Worm (Caenorhabditis elegans) whole organism, young adult: ENCODE measurements around the gene gln-1.

Experiments
- B0261.1 ChIP-seq: sonication (generic microtip); optimal IDR thresholded peaks from 2 replicates; lab custom pipeline; 2016; ENCODE audit warnings: mild to moderate bottlenecking, missing genetic modification characterization, moderate library complexity, missing compliant biosample characterization
- B0336.3 ChIP-seq: fragments of 200-800 bp; sonication (Bioruptor generic); IDR thresholded peaks from 2 replicates; pipeline ENCODE4 v1.3.6; 2022; ENCODE audit warnings: missing genetic modification characterization, missing compliant biosample characterization
- D2030.7 ChIP-seq: fragments of 200-800 bp; sonication (Bioruptor generic); IDR thresholded peaks from 2 replicates; pipeline ENCODE4 v1.3.6; 2022; ENCODE audit warnings: missing genetic modification reagents, missing genetic modification characterization, missing compliant biosample characterization
- F22D6.2 ChIP-seq: sonication (generic microtip); optimal IDR thresholded peaks from 2 replicates; lab custom pipeline; 2016; ENCODE audit warnings: mild to moderate bottlenecking, missing genetic modification characterization, missing compliant biosample characterization
- F23B12.7 ChIP-seq: sonication (generic microtip); optimal IDR thresholded peaks from 2 replicates; lab custom pipeline; 2017; ENCODE audit warnings: missing genetic modification characterization, mild to moderate bottlenecking, missing compliant biosample characterization, antibody characterized with exemption, moderate library complexity; ENCODE audit not compliant: insufficient read depth
- F37B4.10 ChIP-seq: fragments of 200-800 bp; sonication (Bioruptor generic); IDR thresholded peaks from 2 replicates; pipeline ENCODE4 v1.3.6; 2022; ENCODE audit warnings: missing genetic modification characterization, missing compliant biosample characterization
- F39B2.1 ChIP-seq: fragments of 200-800 bp; sonication (Bioruptor generic); IDR thresholded peaks from 2 replicates; pipeline ENCODE4 v1.3.6; 2022; ENCODE audit warnings: missing genetic modification reagents, missing genetic modification characterization, missing compliant biosample characterization
- F49E8.2 ChIP-seq: sonication (generic microtip); optimal IDR thresholded peaks from 3 replicates; lab custom pipeline; 2017; ENCODE audit warnings: missing genetic modification characterization, mild to moderate bottlenecking, missing compliant biosample characterization, antibody characterized with exemption, moderate library complexity; ENCODE audit not compliant: insufficient read depth
- Y53F4B.3 ChIP-seq: fragments of 200-800 bp; sonication (Bioruptor generic); IDR thresholded peaks from 2 replicates; pipeline ENCODE4 v1.3.6; 2022; ENCODE audit warnings: missing genetic modification reagents, missing genetic modification characterization, missing compliant biosample characterization
- Y53G8AR.9 ChIP-seq: fragments of 200-800 bp; sonication (Bioruptor generic); conservative IDR thresholded peaks from 2 replicates; pipeline ENCODE4 v1.3.6; 2022; ENCODE audit warnings: missing genetic modification reagents, missing genetic modification characterization, missing compliant biosample characterization
- Y67H2A.10 ChIP-seq: fragments of 200-800 bp; sonication (Bioruptor generic); conservative IDR thresholded peaks from 2 replicates; pipeline ENCODE4 v1.3.6; 2022; ENCODE audit warnings: missing genetic modification reagents, missing genetic modification characterization, missing compliant biosample characterization
- ZK185.1 ChIP-seq: sonication (generic microtip); optimal IDR thresholded peaks from 2 replicates; lab custom pipeline; 2016; ENCODE audit warnings: mild to moderate bottlenecking, missing genetic modification characterization, missing compliant biosample characterization; ENCODE audit not compliant: poor library complexity, severe bottlenecking
- attf-5 ChIP-seq: fragments of 200-800 bp; sonication (Bioruptor generic); optimal IDR thresholded peaks from 2 replicates; lab custom pipeline; 2018; ENCODE audit warnings: mild to moderate bottlenecking, missing genetic modification characterization, missing compliant biosample characterization
- bed-1 ChIP-seq: fragments of 200-800 bp; sonication (Bioruptor generic); IDR thresholded peaks from 2 replicates; pipeline ENCODE4 v1.3.6; 2022; ENCODE audit warnings: missing genetic modification reagents, missing genetic modification characterization, missing compliant biosample characterization
- cebp-1 ChIP-seq, 2 experiments: fragments of 200-800 bp in 1 of 2; sonication (Bioruptor generic) in 1 of 2; sonication (generic microtip) in 1 of 2; IDR thresholded peaks in 1 of 2; optimal IDR thresholded peaks in 1 of 2; 2 replicates each; pipeline versions ENCODE4 v1.3.6 to Lab custom; 2017 to 2022; ENCODE audit warnings: missing compliant biosample characterization in 2 of 2, missing genetic modification characterization in 2 of 2, mild to moderate bottlenecking in 1 of 2, missing genetic modification reagents in 1 of 2, moderate library complexity in 1 of 2
- ceh-58 ChIP-seq: fragments of 200-800 bp; sonication (Bioruptor generic); IDR thresholded peaks from 2 replicates; pipeline ENCODE4 v1.3.6; 2022; ENCODE audit warnings: missing genetic modification characterization, missing compliant biosample characterization
- ceh-79 ChIP-seq: sonication (generic microtip); optimal IDR thresholded peaks from 2 replicates; lab custom pipeline; 2017; ENCODE audit warnings: mild to moderate bottlenecking, missing genetic modification characterization, missing compliant biosample characterization
- ceh-91 ChIP-seq: fragments of 200-800 bp; sonication (Bioruptor generic); IDR thresholded peaks from 2 replicates; pipeline ENCODE4 v1.3.6; 2022; ENCODE audit warnings: missing genetic modification reagents, missing genetic modification characterization, missing compliant biosample characterization
- chd-7 ChIP-seq: sonication (generic microtip); optimal IDR thresholded peaks from 2 replicates; lab custom pipeline; 2016; ENCODE audit warnings: mild to moderate bottlenecking, missing genetic modification characterization, moderate library complexity, missing compliant biosample characterization
- dpff-1 ChIP-seq: sonication (generic microtip); optimal IDR thresholded peaks from 2 replicates; lab custom pipeline; 2017; ENCODE audit warnings: mild to moderate bottlenecking, missing genetic modification characterization, missing compliant biosample characterization
- dpl-1 ChIP-seq: fragments of 150-350 bp; optimal IDR thresholded peaks from 2 replicates; lab custom pipeline; 2014; ENCODE audit warnings: missing biosample characterization, missing genetic modification reagents, missing genetic modification characterization
- ekl-4 ChIP-seq: fragments of 200-800 bp; sonication (Bioruptor generic); IDR thresholded peaks from 2 replicates; pipeline ENCODE4 v1.3.6; 2022; ENCODE audit warnings: missing genetic modification reagents, missing genetic modification characterization, missing compliant biosample characterization
- him-1 ChIP-seq: sonication (generic microtip); optimal IDR thresholded peaks from 2 replicates; lab custom pipeline; 2016; ENCODE audit warnings: missing genotype, missing genetic modification reagents, missing genetic modification characterization, missing compliant biosample characterization
- hmg-1.2 ChIP-seq: fragments of 200-800 bp; sonication (Bioruptor generic); IDR thresholded peaks from 2 replicates; pipeline ENCODE4 v1.3.6; 2022; ENCODE audit warnings: missing genetic modification reagents, missing genetic modification characterization, missing compliant biosample characterization
- hmg-20 ChIP-seq: fragments of 200-800 bp; sonication (Bioruptor generic); IDR thresholded peaks from 2 replicates; pipeline ENCODE4 v1.3.6; 2022; ENCODE audit warnings: missing genetic modification reagents, missing genetic modification characterization, missing compliant biosample characterization
- lag-1 ChIP-seq: fragments of 200-800 bp; sonication (Bioruptor generic); IDR thresholded peaks from 2 replicates; pipeline ENCODE4 v1.3.6; 2022; ENCODE audit warnings: missing genetic modification reagents, missing genetic modification characterization, missing compliant biosample characterization
- let-607 ChIP-seq, 2 experiments: fragments of 200-800 bp in 1 of 2; sonication (Bioruptor generic) in 1 of 2; sonication (generic microtip) in 1 of 2; optimal IDR thresholded peaks; 2 replicates each; lab custom pipeline; 2016 to 2018; ENCODE audit warnings: mild to moderate bottlenecking in 2 of 2, missing compliant biosample characterization in 2 of 2, missing genetic modification characterization in 2 of 2, moderate library complexity in 2 of 2, missing genotype in 1 of 2
- lin-26 ChIP-seq: fragments of 200-800 bp; sonication (Bioruptor generic); IDR thresholded peaks from 2 replicates; pipeline ENCODE4 v1.3.6; 2022; ENCODE audit warnings: missing genetic modification reagents, missing genetic modification characterization, missing compliant biosample characterization
- lin-35 ChIP-seq, 3 experiments: fragments of 150-350 bp in 2 of 3; sonication (generic microtip) in 1 of 3; optimal IDR thresholded peaks; 2 replicates each; lab custom pipeline; 2014 to 2018; ENCODE audit warnings: missing biosample characterization in 3 of 3, missing genetic modification characterization in 3 of 3, missing genetic modification reagents in 3 of 3
- madf-3 ChIP-seq: fragments of 200-800 bp; sonication (Bioruptor generic); IDR thresholded peaks from 2 replicates; pipeline ENCODE4 v1.3.6; 2022; ENCODE audit warnings: missing genetic modification reagents, missing genetic modification characterization, missing compliant biosample characterization
- madf-6 ChIP-seq: fragments of 200-800 bp; sonication (Bioruptor generic); IDR thresholded peaks from 2 replicates; pipeline ENCODE4 v1.3.6; 2022; ENCODE audit warnings: missing genetic modification reagents, missing genetic modification characterization, missing compliant biosample characterization
- mes-4 ChIP-seq: sonication (generic microtip); optimal IDR thresholded peaks from 2 replicates; lab custom pipeline; 2016; ENCODE audit warnings: missing genotype, missing genetic modification characterization, missing compliant biosample characterization
- nfya-1 ChIP-seq: sonication (generic microtip); optimal IDR thresholded peaks from 2 replicates; lab custom pipeline; 2017; ENCODE audit warnings: antibody characterized with exemption, missing compliant biosample characterization, missing genetic modification characterization, borderline replicate concordance; ENCODE audit not compliant: insufficient read depth
- nfya-2 ChIP-seq: fragments of 200-800 bp; sonication (Bioruptor generic); IDR thresholded peaks from 2 replicates; pipeline ENCODE4 v1.3.6; 2022; ENCODE audit warnings: missing genetic modification reagents, missing genetic modification characterization, missing compliant biosample characterization
- nfyb-1 ChIP-seq: fragments of 200-800 bp; sonication (Bioruptor generic); IDR thresholded peaks from 2 replicates; pipeline ENCODE4 v1.3.6; 2022; ENCODE audit warnings: missing genetic modification reagents, missing genetic modification characterization, missing compliant biosample characterization
- nhr-80 ChIP-seq: sonication (generic microtip); optimal IDR thresholded peaks from 2 replicates; lab custom pipeline; 2016; ENCODE audit warnings: missing genetic modification characterization, missing compliant biosample characterization
- pbrm-1 ChIP-seq: fragments of 200-800 bp; sonication (Bioruptor generic); IDR thresholded peaks from 2 replicates; pipeline ENCODE4 v1.3.6; 2022; ENCODE audit warnings: missing genetic modification reagents, missing genetic modification characterization, missing compliant biosample characterization
- rec-8 ChIP-seq, 2 experiments: sonication (generic microtip); optimal IDR thresholded peaks; 2 replicates each; lab custom pipeline; 2016; ENCODE audit warnings: mild to moderate bottlenecking in 2 of 2, missing genetic modification characterization in 2 of 2, missing genetic modification reagents in 2 of 2, missing genotype in 2 of 2, missing biosample characterization in 1 of 2, missing compliant biosample characterization in 1 of 2, moderate library complexity in 1 of 2
- sdz-38 ChIP-seq: sonication (generic microtip); optimal IDR thresholded peaks from 2 replicates; lab custom pipeline; 2016; ENCODE audit warnings: missing genotype, missing genetic modification characterization, missing compliant biosample characterization
- unc-62 ChIP-seq: fragments of 150-350 bp; optimal IDR thresholded peaks from 2 replicates; lab custom pipeline; 2014; ENCODE audit warnings: missing biosample characterization, missing genetic modification reagents, missing genetic modification characterization
- zfh-2 ChIP-seq: fragments of 200-800 bp; sonication (Bioruptor generic); conservative IDR thresholded peaks from 2 replicates; pipeline ENCODE4 v1.3.6; 2022; ENCODE audit warnings: missing genetic modification reagents, missing genetic modification characterization, missing compliant biosample characterization
- ztf-26 ChIP-seq: sonication (generic microtip); optimal IDR thresholded peaks from 2 replicates; lab custom pipeline; 2017; ENCODE audit warnings: missing genetic modification characterization, missing compliant biosample characterization
- ztf-28 ChIP-seq: fragments of 200-800 bp; sonication (Bioruptor generic); IDR thresholded peaks from 2 replicates; pipeline ENCODE4 v1.3.6; 2022; ENCODE audit warnings: missing genetic modification reagents, missing genetic modification characterization, missing compliant biosample characterization

The gln-1 gene

DNA sequence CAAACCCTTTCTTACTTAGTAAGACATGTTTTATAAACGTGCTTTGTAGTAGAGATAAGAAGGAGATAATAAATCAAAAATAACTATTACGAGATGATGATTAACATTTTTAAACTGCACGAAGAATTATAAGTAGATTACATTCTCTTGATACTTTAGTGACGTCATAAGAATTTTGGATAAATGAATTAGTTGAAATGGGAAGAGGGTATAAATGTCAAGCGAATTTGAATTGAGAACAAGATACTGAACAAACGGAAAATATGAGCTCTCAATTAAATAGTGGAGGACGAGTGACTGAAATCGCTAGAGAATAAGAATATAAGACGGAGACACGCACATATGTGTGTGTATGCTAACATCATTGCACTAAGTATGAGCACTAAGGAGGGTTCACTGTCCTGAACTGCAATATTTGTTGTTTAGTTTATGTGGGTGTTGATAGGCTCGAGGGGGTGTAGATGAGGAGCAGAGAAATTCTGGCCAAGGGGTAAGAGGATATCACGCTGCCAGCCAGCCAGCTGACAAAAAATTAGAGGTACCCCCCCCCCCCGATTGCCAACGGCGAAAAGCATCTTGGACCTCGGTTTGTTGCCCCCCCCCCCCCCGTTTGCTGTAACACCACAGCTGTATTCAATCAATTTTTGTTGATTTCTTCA lies 17.5 kb upstream of the gln-1 start:
- no peak for TF ChIP-seq F22D6.2 (tag; lab: Kevin White, UChicago)
- peak; percentile 89 for TF ChIP-seq zfh-2
- no peak for TF ChIP-seq hmg-1.2 (GFP tag; lab: Robert Waterston, UW)
- 0 out of 2 replicates have a peak, but pooled peaks have one; percentile 35 for TF ChIP-seq B0336.3 (GFP tag; lab: Robert Waterston, UW)
- peak; percentile 56; the same call in 1 of the 2 replicates for TF ChIP-seq nfyb-1 (GFP tag; lab: Robert Waterston, UW)
- TF ChIP-seq cebp-1 (GFP tag; IDR thresholded peaks at IDR 0.05; lab: Robert Waterston, UW), result no peak
- TF ChIP-seq cebp-1 (tag; optimal IDR thresholded peaks at IDR 0.05; lab: Kevin White, UChicago), result peak; percentile 25
- TF ChIP-seq attf-5 (GFP tag; lab: Kevin White, UChicago), result peak; percentile 20
- no peak for TF ChIP-seq dpl-1 (GFP tag; lab: Kevin White, UChicago)

DNA sequence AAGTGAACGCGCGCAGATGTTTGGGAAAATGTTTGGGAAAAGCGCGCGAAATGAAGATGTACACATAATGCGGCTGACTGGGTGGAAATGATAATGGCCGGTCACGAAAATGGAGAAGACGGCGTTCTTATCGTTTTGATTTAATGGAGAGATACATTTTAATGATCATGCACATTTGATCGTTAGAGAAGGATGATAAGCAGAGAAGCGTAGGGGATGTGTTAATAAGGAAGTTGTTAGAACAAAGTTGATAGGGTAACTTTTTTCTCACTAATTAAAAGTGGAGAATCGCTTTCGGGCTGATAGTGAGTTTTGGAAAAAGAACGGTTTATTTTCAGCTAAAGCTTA lies 17.0 kb upstream of the gln-1 start:
- TF ChIP-seq nfya-2 (GFP tag; lab: Robert Waterston, UW) (no peak), rec-8 (tag; optimal IDR thresholded peaks at IDR 0.05; lab: Kevin White, UChicago) (no peak), madf-3 (0 out of 2 replicates have a peak, but pooled peaks have one; percentile 15)

DNA sequence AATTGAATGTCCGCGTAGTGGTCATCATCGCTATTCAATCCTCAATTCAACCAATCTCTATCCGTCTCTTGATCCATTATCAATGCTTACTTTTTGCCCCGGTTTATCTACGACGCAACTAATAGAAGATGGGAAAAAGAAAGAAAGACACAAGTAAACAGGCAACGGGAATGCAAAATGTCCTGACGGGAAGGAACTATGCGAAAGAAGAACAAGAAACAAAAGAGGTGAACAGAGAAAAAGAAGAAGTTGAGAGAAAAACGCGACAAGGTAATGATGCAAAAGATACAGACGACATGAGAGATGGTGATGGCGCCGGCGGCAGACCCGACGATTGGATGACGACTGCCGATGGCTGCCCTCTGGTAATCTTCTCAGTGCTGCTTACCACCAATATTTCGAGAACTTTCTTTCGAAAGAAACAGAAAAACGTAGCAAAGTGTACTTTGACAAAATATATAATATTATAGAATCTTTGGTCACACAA lies 16.0 kb upstream of the gln-1 start:
- TF ChIP-seq him-1, result no peak
- TF ChIP-seq lag-1 (GFP tag; lab: Robert Waterston, UW), result no peak
- TF ChIP-seq sdz-38, result no peak
- peak; percentile 77 for TF ChIP-seq ztf-26 (tag; lab: Kevin White, UChicago)
- TF ChIP-seq nhr-80 (tag; lab: Kevin White, UChicago), result peak; percentile 86
- no peak for TF ChIP-seq ceh-91 (GFP tag; lab: Robert Waterston, UW)
- no peak for TF ChIP-seq F49E8.2 (tag; lab: Kevin White, UChicago)
- no peak for TF ChIP-seq nfya-1
- no peak for TF ChIP-seq D2030.7 (GFP tag; lab: Robert Waterston, UW)
- no peak for TF ChIP-seq Y53G8AR.9 (GFP tag; lab: Robert Waterston, UW)
- TF ChIP-seq ekl-4, result no peak
- TF ChIP-seq bed-1, result no peak
- no peak for TF ChIP-seq F37B4.10
- TF ChIP-seq unc-62, result no peak
- no peak for TF ChIP-seq ceh-58 (GFP tag; lab: Robert Waterston, UW)
- TF ChIP-seq mes-4 (tag; lab: Kevin White, UChicago), result no peak
- TF ChIP-seq Y53F4B.3, result no peak
- no peak for TF ChIP-seq dpl-1 (GFP tag; lab: Kevin White, UChicago)
- TF ChIP-seq B0261.1 (tag; lab: Kevin White, UChicago), result no peak
- peak; percentile 77 for TF ChIP-seq B0336.3 (GFP tag; lab: Robert Waterston, UW)
- no peak for TF ChIP-seq F39B2.1 (GFP tag; lab: Robert Waterston, UW)
- peak in 1 of 2 experiments; percentile 65 for TF ChIP-seq let-607 (tag; optimal IDR thresholded peaks at IDR 0.05; lab: Kevin White, UChicago)
- no peak for TF ChIP-seq ztf-28 (GFP tag; lab: Robert Waterston, UW)
- no peak for TF ChIP-seq chd-7
- TF ChIP-seq madf-6 (GFP tag; lab: Robert Waterston, UW), result no peak
- TF ChIP-seq rec-8 (tag; optimal IDR thresholded peaks at IDR 0.05; lab: Kevin White, UChicago), result no peak
- TF ChIP-seq ZK185.1 (tag; lab: Kevin White, UChicago), result peak; percentile 19
- TF ChIP-seq lin-26 (GFP tag; lab: Robert Waterston, UW), result peak; percentile 51; the same call in 1 of the 2 replicates
- no peak for TF ChIP-seq ceh-79 (tag; lab: Kevin White, UChicago)
- no peak for TF ChIP-seq F23B12.7
- no peak for TF ChIP-seq Y67H2A.10 (GFP tag; lab: Robert Waterston, UW)
- no peak for TF ChIP-seq hmg-20
- TF ChIP-seq dpff-1 (tag; lab: Kevin White, UChicago), result no peak
- TF ChIP-seq pbrm-1 (GFP tag; lab: Robert Waterston, UW), result no peak
- peak in 1 of 3 experiments; percentile 9 for TF ChIP-seq lin-35 (GFP tag; optimal IDR thresholded peaks at IDR 0.05; lab: Kevin White, UChicago)
